Worm (Caenorhabditis elegans) whole organism, late embryonic: ENCODE measurements around the gene W04E12.4.
"Not testable (repeated sequence)": the region's sequence is repeated elsewhere in the genome, so short reads cannot be mapped to it uniquely, and the experiment has no call there.

Source experiments
- ahr-1 ChIP-seq: sonication (generic microtip); optimal IDR thresholded peaks from 2 replicates; lab custom pipeline; 2016; ENCODE audit warnings: missing genetic modification characterization, missing compliant biosample characterization
- ceh-18 ChIP-seq: sonication (generic microtip); optimal IDR thresholded peaks from 2 replicates; lab custom pipeline; 2016; ENCODE audit warnings: missing genetic modification characterization, missing compliant biosample characterization
- ceh-2 ChIP-seq: sonication (generic microtip); optimal IDR thresholded peaks from 2 replicates; lab custom pipeline; 2016; ENCODE audit warnings: missing genotype, missing genetic modification characterization, missing compliant biosample characterization
- ceh-22 ChIP-seq: sonication (generic microtip); optimal IDR thresholded peaks from 2 replicates; lab custom pipeline; 2017; ENCODE audit warnings: missing biosample characterization, missing genetic modification characterization
- ceh-48 ChIP-seq: sonication (generic microtip); optimal IDR thresholded peaks from 2 replicates; lab custom pipeline; 2016; ENCODE audit warnings: missing genetic modification characterization, inconsistent platforms, missing compliant biosample characterization
- ceh-9 ChIP-seq: sonication (generic microtip); optimal IDR thresholded peaks from 2 replicates; lab custom pipeline; 2016; ENCODE audit warnings: mild to moderate bottlenecking, missing genetic modification characterization, inconsistent platforms, missing compliant biosample characterization
- dmd-4 ChIP-seq: sonication (generic microtip); optimal IDR thresholded peaks from 2 replicates; lab custom pipeline; 2016; ENCODE audit warnings: borderline replicate concordance, missing genetic modification characterization, missing compliant biosample characterization
- elt-2 ChIP-seq: sonication (generic microtip); optimal IDR thresholded peaks from 2 replicates; lab custom pipeline; 2016; ENCODE audit warnings: missing genetic modification reagents, missing genetic modification characterization, missing compliant biosample characterization
- eyg-1 ChIP-seq: sonication (generic microtip); optimal IDR thresholded peaks from 2 replicates; lab custom pipeline; 2016; ENCODE audit warnings: missing genotype, missing genetic modification characterization, missing compliant biosample characterization
- fax-1 ChIP-seq: sonication (generic microtip); optimal IDR thresholded peaks from 2 replicates; lab custom pipeline; 2016; ENCODE audit warnings: missing genotype, missing genetic modification characterization, missing compliant biosample characterization
- fkh-10 ChIP-seq: fragments of 150-350 bp; optimal IDR thresholded peaks from 2 replicates; lab custom pipeline; 2014; ENCODE audit warnings: missing biosample characterization, missing genetic modification reagents, missing genetic modification characterization
- hlh-8 ChIP-seq: sonication (generic microtip); optimal IDR thresholded peaks from 2 replicates; lab custom pipeline; 2016; ENCODE audit warnings: missing genotype, missing genetic modification characterization, missing compliant biosample characterization
- lim-6 ChIP-seq: sonication (generic microtip); optimal IDR thresholded peaks from 2 replicates; lab custom pipeline; 2016; ENCODE audit warnings: missing genetic modification characterization, missing compliant biosample characterization
- madf-2 ChIP-seq: sonication (generic microtip); optimal IDR thresholded peaks from 2 replicates; lab custom pipeline; 2017; ENCODE audit warnings: missing genetic modification characterization, missing compliant biosample characterization
- mec-3 ChIP-seq: sonication (generic microtip); optimal IDR thresholded peaks from 2 replicates; lab custom pipeline; 2016; ENCODE audit warnings: borderline replicate concordance, missing genetic modification characterization, missing compliant biosample characterization
- nhr-11 ChIP-seq: fragments of 150-350 bp; optimal IDR thresholded peaks from 2 replicates; lab custom pipeline; 2014; ENCODE audit warnings: missing biosample characterization, missing genetic modification characterization
- npax-4 ChIP-seq: sonication (generic microtip); optimal IDR thresholded peaks from 2 replicates; lab custom pipeline; 2016; ENCODE audit warnings: missing genetic modification characterization, missing compliant biosample characterization
- odd-2 ChIP-seq: sonication (generic microtip); optimal IDR thresholded peaks from 2 replicates; lab custom pipeline; 2017; ENCODE audit warnings: antibody characterized with exemption, mild to moderate bottlenecking, missing genetic modification characterization, missing compliant biosample characterization
- pha-2 ChIP-seq: sonication (generic microtip); optimal IDR thresholded peaks from 2 replicates; lab custom pipeline; 2017; ENCODE audit warnings: mild to moderate bottlenecking, missing genetic modification characterization, missing compliant biosample characterization
- pqm-1 ChIP-seq: sonication (generic microtip); optimal IDR thresholded peaks from 2 replicates; lab custom pipeline; 2016; ENCODE audit warnings: missing genetic modification characterization, missing compliant biosample characterization
- ref-2 ChIP-seq: sonication (generic microtip); optimal IDR thresholded peaks from 2 replicates; lab custom pipeline; 2016; ENCODE audit warnings: missing genetic modification characterization, missing compliant biosample characterization
- rnt-1 ChIP-seq: sonication (generic microtip); optimal IDR thresholded peaks from 2 replicates; lab custom pipeline; 2016; ENCODE audit warnings: missing genetic modification characterization, missing compliant biosample characterization
- sox-2 ChIP-seq: fragments of 200-800 bp; sonication (Bioruptor generic); IDR thresholded peaks from 2 replicates; pipeline ENCODE4 v1.3.6; 2022; ENCODE audit warnings: missing genetic modification reagents, missing genetic modification characterization, missing compliant biosample characterization
- tbx-2 ChIP-seq: sonication (generic microtip); optimal IDR thresholded peaks from 2 replicates; lab custom pipeline; 2016; ENCODE audit warnings: missing genetic modification characterization, missing compliant biosample characterization
- ttx-3 ChIP-seq: sonication (generic microtip); optimal IDR thresholded peaks from 2 replicates; lab custom pipeline; 2016; ENCODE audit warnings: missing genetic modification reagents, missing genetic modification characterization, missing compliant biosample characterization
- unc-3 ChIP-seq, 2 experiments: fragments of 200-800 bp in 1 of 2; sonication (Bioruptor generic) in 1 of 2; sonication (generic microtip) in 1 of 2; conservative IDR thresholded peaks in 1 of 2; optimal IDR thresholded peaks in 1 of 2; 2 replicates each; pipeline versions ENCODE4 v1.3.6 to Lab custom; 2016 to 2022; ENCODE audit warnings: missing compliant biosample characterization in 2 of 2, missing genetic modification characterization in 2 of 2, missing genetic modification reagents in 1 of 2
- unc-42 ChIP-seq: sonication (generic microtip); optimal IDR thresholded peaks from 2 replicates; lab custom pipeline; 2016; ENCODE audit warnings: missing genotype, missing genetic modification characterization, missing compliant biosample characterization
- unc-55 ChIP-seq: sonication (generic microtip); optimal IDR thresholded peaks from 2 replicates; lab custom pipeline; 2017; ENCODE audit warnings: missing biosample characterization, missing genetic modification reagents, missing genetic modification characterization
- unc-86 ChIP-seq: sonication (generic microtip); optimal IDR thresholded peaks from 2 replicates; lab custom pipeline; 2016; ENCODE audit warnings: missing genetic modification characterization, missing compliant biosample characterization
- zip-5 ChIP-seq: sonication (generic microtip); optimal IDR thresholded peaks from 2 replicates; lab custom pipeline; 2016; ENCODE audit warnings: missing genetic modification characterization, missing compliant biosample characterization
- ztf-16 ChIP-seq: sonication (generic microtip); optimal IDR thresholded peaks from 2 replicates; lab custom pipeline; 2017; ENCODE audit warnings: missing genetic modification characterization, missing compliant biosample characterization

W04E12.4 gene

ce11 chrV:19743305-19743704 is at the start of gene W04E12.4:
TSS of gene W04E12.4 (plus strand) at chrV:19743605.
- no peak for TF ChIP-seq ceh-22 (tag; lab: Kevin White, UChicago)

ce11 chrV:19697348-19698172 is 45.8 kb upstream of the W04E12.4 start, which contains the start of the genes Y43F8C.13 and ani-3:
TSS of gene Y43F8C.13 (minus strand) at chrV:19697398.
TSS of gene ani-3 (plus strand) at chrV:19697732.
- no peak for TF ChIP-seq odd-2 (tag; lab: Kevin White, UChicago)
- no peak for TF ChIP-seq unc-86 (tag; lab: Kevin White, UChicago)
- peak; percentile 85 for TF ChIP-seq elt-2 (tag; lab: Kevin White, UChicago)
- TF ChIP-seq rnt-1 (tag; lab: Kevin White, UChicago), result no peak

- TF ChIP-seq fax-1 (tag; lab: Kevin White, UChicago) (no peak), sox-2 (GFP tag; lab: Robert Waterston, UW) (no peak), ref-2 (tag; lab: Kevin White, UChicago) (no peak), ttx-3 (tag; lab: Kevin White, UChicago) (no peak), madf-2 (tag; lab: Kevin White, UChicago) (no peak), pqm-1 (tag; lab: Kevin White, UChicago) (no peak), ceh-2 (tag; lab: Kevin White, UChicago) (no peak), fkh-10 (no peak), lim-6 (tag; lab: Kevin White, UChicago) (no peak), nhr-11 (no peak), ceh-48 (tag; lab: Kevin White, UChicago) (no peak)
Observed at ce11 chrV:19708849-19709248, 34.6 kb upstream of the W04E12.4 start, which contains the start of gene srv-3. TSS of gene srv-3 (minus strand) at chrV:19708949.

ce11 chrV:19710514-19710913 is 32.9 kb upstream of the W04E12.4 start, which contains the start of gene Y43F8C.15:
TSS of gene Y43F8C.15 (minus strand) at chrV:19710614.
- TF ChIP-seq zip-5; eyg-1; ceh-18 (tag; lab: Kevin White, UChicago): not testable (repeated sequence)

- TF ChIP-seq npax-4; unc-86 (tag; lab: Kevin White, UChicago); eyg-1: not testable (repeated sequence)
Observed at ce11 chrV:19711646-19712045, 31.8 kb upstream of the W04E12.4 start, which contains the start of gene Y43F8C.23. TSS of gene Y43F8C.23 (minus strand) at chrV:19711746.

- TF ChIP-seq dmd-4 (tag; lab: Kevin White, UChicago) (no peak), ceh-22 (tag; lab: Kevin White, UChicago) (no peak), ceh-9 (tag; lab: Kevin White, UChicago) (no peak), unc-42 (tag; lab: Kevin White, UChicago) (no peak), pha-2 (tag; lab: Kevin White, UChicago) (no peak), ceh-18 (tag; lab: Kevin White, UChicago) (no peak), ceh-48 (tag; lab: Kevin White, UChicago) (no peak), hlh-8 (tag; lab: Kevin White, UChicago) (no peak), unc-55 (GFP tag; lab: Kevin White, UChicago) (no peak), ztf-16 (tag; lab: Kevin White, UChicago) (no peak), unc-3 (GFP tag; conservative IDR thresholded peaks at IDR 0.05; lab: Robert Waterston, UW) (no peak), unc-3 (tag; optimal IDR thresholded peaks at IDR 0.05; lab: Kevin White, UChicago) (no peak), tbx-2 (no peak), mec-3 (tag; lab: Kevin White, UChicago) (no peak), unc-86 (tag; lab: Kevin White, UChicago) (no peak), ttx-3 (tag; lab: Kevin White, UChicago) (no peak), ahr-1 (tag; lab: Kevin White, UChicago) (no peak), eyg-1 (no peak), rnt-1 (tag; lab: Kevin White, UChicago) (no peak)
Observed at ce11 chrV:19715419-19715818, 28.0 kb upstream of the W04E12.4 start, which contains the start of gene Y43F8C.16. TSS of gene Y43F8C.16 (minus strand) at chrV:19715519.
